Worm (Caenorhabditis elegans) whole organism, late embryonic: ENCODE measurements around the gene T22G5.1.

Experiments
- C38D4.7 ChIP-seq: fragments of 200-800 bp; sonication (Bioruptor generic); optimal IDR thresholded peaks from 2 replicates; lab custom pipeline; 2018; ENCODE audit warnings: mild to moderate bottlenecking, missing genetic modification characterization, moderate library complexity, missing compliant biosample characterization
- T23F11.4 ChIP-seq: fragments of 200-800 bp; sonication (Bioruptor generic); optimal IDR thresholded peaks from 2 replicates; lab custom pipeline; 2018; ENCODE audit warnings: mild to moderate bottlenecking, missing genetic modification characterization, missing compliant biosample characterization
- Y22D7AL.16 ChIP-seq: sonication (generic microtip); optimal IDR thresholded peaks from 2 replicates; lab custom pipeline; 2016; ENCODE audit warnings: missing genetic modification characterization, missing compliant biosample characterization
- ahr-1 ChIP-seq: sonication (generic microtip); optimal IDR thresholded peaks from 2 replicates; lab custom pipeline; 2016; ENCODE audit warnings: missing genetic modification characterization, missing compliant biosample characterization
- ama-1 ChIP-seq: fragments of 150-350 bp; optimal IDR thresholded peaks from 2 replicates; lab custom pipeline; 2014
- ceh-14 ChIP-seq: sonication (generic microtip); optimal IDR thresholded peaks from 2 replicates; lab custom pipeline; 2016; ENCODE audit warnings: missing genotype, missing genetic modification characterization, missing compliant biosample characterization
- ceh-18 ChIP-seq: sonication (generic microtip); optimal IDR thresholded peaks from 2 replicates; lab custom pipeline; 2016; ENCODE audit warnings: missing genetic modification characterization, missing compliant biosample characterization
- ceh-19 ChIP-seq: fragments of 200-800 bp; sonication (Bioruptor generic); optimal IDR thresholded peaks from 2 replicates; lab custom pipeline; 2018; ENCODE audit warnings: mild to moderate bottlenecking, missing genetic modification characterization, missing compliant biosample characterization
- ceh-2 ChIP-seq: sonication (generic microtip); optimal IDR thresholded peaks from 2 replicates; lab custom pipeline; 2016; ENCODE audit warnings: missing genotype, missing genetic modification characterization, missing compliant biosample characterization
- ceh-22 ChIP-seq: sonication (generic microtip); optimal IDR thresholded peaks from 2 replicates; lab custom pipeline; 2017; ENCODE audit warnings: missing biosample characterization, missing genetic modification characterization
- ceh-31 ChIP-seq: sonication (generic microtip); optimal IDR thresholded peaks from 2 replicates; lab custom pipeline; 2016; ENCODE audit warnings: missing genetic modification characterization, missing compliant biosample characterization
- ceh-34 ChIP-seq: sonication (generic microtip); optimal IDR thresholded peaks from 2 replicates; lab custom pipeline; 2016; ENCODE audit warnings: mild to moderate bottlenecking, missing genetic modification characterization, missing compliant biosample characterization
- ceh-9 ChIP-seq: sonication (generic microtip); optimal IDR thresholded peaks from 2 replicates; lab custom pipeline; 2016; ENCODE audit warnings: mild to moderate bottlenecking, missing genetic modification characterization, inconsistent platforms, missing compliant biosample characterization
- dve-1 ChIP-seq: sonication (generic microtip); optimal IDR thresholded peaks from 2 replicates; lab custom pipeline; 2017; ENCODE audit warnings: antibody characterized with exemption, mild to moderate bottlenecking, missing genetic modification characterization, missing compliant biosample characterization
- elt-2 ChIP-seq: sonication (generic microtip); optimal IDR thresholded peaks from 2 replicates; lab custom pipeline; 2016; ENCODE audit warnings: missing genetic modification reagents, missing genetic modification characterization, missing compliant biosample characterization
- elt-4 ChIP-seq: sonication (generic microtip); optimal IDR thresholded peaks from 2 replicates; lab custom pipeline; 2016; ENCODE audit warnings: missing genetic modification characterization, missing compliant biosample characterization
- fax-1 ChIP-seq: sonication (generic microtip); optimal IDR thresholded peaks from 2 replicates; lab custom pipeline; 2016; ENCODE audit warnings: missing genotype, missing genetic modification characterization, missing compliant biosample characterization
- fkh-10 ChIP-seq: fragments of 150-350 bp; optimal IDR thresholded peaks from 2 replicates; lab custom pipeline; 2014; ENCODE audit warnings: missing biosample characterization, missing genetic modification reagents, missing genetic modification characterization
- fkh-6 ChIP-seq: sonication (generic microtip); optimal IDR thresholded peaks from 2 replicates; lab custom pipeline; 2016; ENCODE audit warnings: missing genetic modification characterization, missing compliant biosample characterization
- gmeb-2 ChIP-seq: sonication (generic microtip); optimal IDR thresholded peaks from 2 replicates; lab custom pipeline; 2016; ENCODE audit warnings: missing genetic modification characterization, inconsistent platforms, missing compliant biosample characterization
- hlh-13 ChIP-seq: fragments of 200-800 bp; sonication (Bioruptor generic); optimal IDR thresholded peaks from 2 replicates; lab custom pipeline; 2018; ENCODE audit warnings: mild to moderate bottlenecking, missing genetic modification characterization, missing compliant biosample characterization
- hlh-15 ChIP-seq: sonication (generic microtip); optimal IDR thresholded peaks from 2 replicates; lab custom pipeline; 2016; ENCODE audit warnings: missing genetic modification characterization, missing compliant biosample characterization
- hlh-30 ChIP-seq: sonication (generic microtip); optimal IDR thresholded peaks from 2 replicates; lab custom pipeline; 2017; ENCODE audit warnings: antibody characterized with exemption, missing genetic modification characterization, missing compliant biosample characterization; ENCODE audit not compliant: insufficient read depth
- hlh-6 ChIP-seq: sonication (generic microtip); optimal IDR thresholded peaks from 2 replicates; lab custom pipeline; 2016; ENCODE audit warnings: missing genotype, missing genetic modification characterization, missing compliant biosample characterization
- mec-3 ChIP-seq: sonication (generic microtip); optimal IDR thresholded peaks from 2 replicates; lab custom pipeline; 2016; ENCODE audit warnings: borderline replicate concordance, missing genetic modification characterization, missing compliant biosample characterization
- pag-3 ChIP-seq: sonication (generic microtip); optimal IDR thresholded peaks from 2 replicates; lab custom pipeline; 2016; ENCODE audit warnings: missing compliant biosample characterization, missing genetic modification characterization, borderline replicate concordance
- pha-2 ChIP-seq: sonication (generic microtip); optimal IDR thresholded peaks from 2 replicates; lab custom pipeline; 2017; ENCODE audit warnings: mild to moderate bottlenecking, missing genetic modification characterization, missing compliant biosample characterization
- pha-4 ChIP-seq: fragments of 150-350 bp; optimal IDR thresholded peaks from 2 replicates; lab custom pipeline; 2018; ENCODE audit warnings: missing biosample characterization, missing genetic modification reagents, missing genetic modification characterization
- pqm-1 ChIP-seq: sonication (generic microtip); optimal IDR thresholded peaks from 2 replicates; lab custom pipeline; 2016; ENCODE audit warnings: missing genetic modification characterization, missing compliant biosample characterization
- pros-1 ChIP-seq: fragments of 150-350 bp; optimal IDR thresholded peaks from 2 replicates; lab custom pipeline; 2014; ENCODE audit warnings: missing biosample characterization, missing genetic modification reagents, missing genetic modification characterization
- ref-2 ChIP-seq: sonication (generic microtip); optimal IDR thresholded peaks from 2 replicates; lab custom pipeline; 2016; ENCODE audit warnings: missing genetic modification characterization, missing compliant biosample characterization
- rnt-1 ChIP-seq: sonication (generic microtip); optimal IDR thresholded peaks from 2 replicates; lab custom pipeline; 2016; ENCODE audit warnings: missing genetic modification characterization, missing compliant biosample characterization
- sdc-2 ChIP-seq: sonication (generic microtip); optimal IDR thresholded peaks from 2 replicates; lab custom pipeline; 2016; ENCODE audit warnings: missing genotype, missing genetic modification characterization, missing compliant biosample characterization
- sox-2 ChIP-seq: fragments of 200-800 bp; sonication (Bioruptor generic); IDR thresholded peaks from 2 replicates; pipeline ENCODE4 v1.3.6; 2022; ENCODE audit warnings: missing genetic modification reagents, missing genetic modification characterization, missing compliant biosample characterization
- sox-4 ChIP-seq: sonication (generic microtip); optimal IDR thresholded peaks from 2 replicates; lab custom pipeline; 2017; ENCODE audit warnings: mild to moderate bottlenecking, missing genetic modification characterization, inconsistent platforms, missing compliant biosample characterization
- syd-9 ChIP-seq: sonication (generic microtip); optimal IDR thresholded peaks from 2 replicates; lab custom pipeline; 2016; ENCODE audit warnings: mild to moderate bottlenecking, missing genetic modification characterization, moderate library complexity, missing compliant biosample characterization
- tbx-2 ChIP-seq: sonication (generic microtip); optimal IDR thresholded peaks from 2 replicates; lab custom pipeline; 2016; ENCODE audit warnings: missing genetic modification characterization, missing compliant biosample characterization
- tbx-7 ChIP-seq: sonication (generic microtip); optimal IDR thresholded peaks from 2 replicates; lab custom pipeline; 2016; ENCODE audit warnings: missing genotype, missing genetic modification characterization, missing compliant biosample characterization
- ttx-3 ChIP-seq: sonication (generic microtip); optimal IDR thresholded peaks from 2 replicates; lab custom pipeline; 2016; ENCODE audit warnings: missing genetic modification reagents, missing genetic modification characterization, missing compliant biosample characterization
- unc-55 ChIP-seq: sonication (generic microtip); optimal IDR thresholded peaks from 2 replicates; lab custom pipeline; 2017; ENCODE audit warnings: missing biosample characterization, missing genetic modification reagents, missing genetic modification characterization
- unc-86 ChIP-seq: sonication (generic microtip); optimal IDR thresholded peaks from 2 replicates; lab custom pipeline; 2016; ENCODE audit warnings: missing genetic modification characterization, missing compliant biosample characterization
- zip-5 ChIP-seq: sonication (generic microtip); optimal IDR thresholded peaks from 2 replicates; lab custom pipeline; 2016; ENCODE audit warnings: missing genetic modification characterization, missing compliant biosample characterization

T22G5.1 gene

DNA sequence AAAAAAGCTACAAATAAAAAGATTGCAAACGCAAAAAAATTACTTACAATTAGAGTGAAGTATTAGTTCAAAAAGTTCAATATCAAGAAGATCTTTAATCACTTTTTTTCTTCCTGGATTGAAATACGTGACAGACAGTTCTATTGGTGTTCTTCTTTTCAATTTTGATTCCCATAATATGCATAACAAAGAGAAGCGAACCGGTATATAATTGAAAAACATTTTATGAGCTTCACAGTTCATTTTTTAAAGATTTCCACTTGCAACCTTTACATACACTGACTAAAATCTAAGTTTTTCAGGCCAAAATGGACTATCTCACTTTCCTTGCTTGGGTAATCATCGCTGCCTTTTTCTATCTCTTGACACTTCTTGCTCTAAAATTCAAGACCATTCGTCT, at the start of gene T22G5.1:
Gene T22G5.1 (plus strand): TSS at position 301 of the 400 bp plus-strand sequence.
- TF ChIP-seq zip-5 (tag; lab: Kevin White, UChicago) (no peak), pag-3 (tag; lab: Kevin White, UChicago) (no peak), syd-9 (tag; lab: Kevin White, UChicago) (no peak), ceh-22 (tag; lab: Kevin White, UChicago) (no peak), ahr-1 (no peak), sox-4 (no peak), unc-86 (tag; lab: Kevin White, UChicago) (no peak), hlh-15 (tag; lab: Kevin White, UChicago) (no peak), rnt-1 (tag; lab: Kevin White, UChicago) (no peak), ceh-18 (no peak), elt-2 (tag; lab: Kevin White, UChicago) (no peak), pha-2 (tag; lab: Kevin White, UChicago) (no peak), Y22D7AL.16 (tag; lab: Kevin White, UChicago) (no peak), fkh-10 (GFP tag; lab: Kevin White, UChicago) (no peak), sox-2 (GFP tag; lab: Robert Waterston, UW) (no peak), tbx-7 (tag; lab: Kevin White, UChicago) (no peak), ceh-9 (tag; lab: Kevin White, UChicago) (no peak), sdc-2 (no peak), fkh-6 (no peak)

DNA sequence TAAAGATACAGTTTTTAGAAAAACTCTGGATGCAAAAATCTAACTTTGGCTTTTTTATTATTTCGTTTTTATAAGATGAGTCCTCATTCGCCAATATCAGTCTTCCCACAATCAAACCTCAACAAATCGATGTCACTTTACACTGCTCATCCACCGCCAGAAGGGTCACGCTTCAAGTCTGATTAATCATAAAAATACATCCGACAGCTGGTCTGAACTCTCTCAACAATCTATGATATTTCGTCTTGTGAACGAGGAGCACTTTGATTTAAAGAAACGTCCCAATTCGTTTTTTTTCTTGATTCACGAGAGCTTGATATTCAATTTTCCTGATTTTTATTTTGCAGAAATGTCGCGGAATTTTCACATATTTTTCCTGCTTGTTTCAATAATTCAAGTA, 48.7 kb upstream of the T22G5.1 start, which contains the start of gene nrf-5:
Gene nrf-5 (plus strand): TSS at position 348 of the 400 bp plus-strand sequence.
- TF ChIP-seq unc-55 (GFP tag; lab: Kevin White, UChicago) (peak; percentile 14), ceh-31 (tag; lab: Kevin White, UChicago) (no peak)
- TF ChIP-seq, all 69 proteins: peak for 1

DNA sequence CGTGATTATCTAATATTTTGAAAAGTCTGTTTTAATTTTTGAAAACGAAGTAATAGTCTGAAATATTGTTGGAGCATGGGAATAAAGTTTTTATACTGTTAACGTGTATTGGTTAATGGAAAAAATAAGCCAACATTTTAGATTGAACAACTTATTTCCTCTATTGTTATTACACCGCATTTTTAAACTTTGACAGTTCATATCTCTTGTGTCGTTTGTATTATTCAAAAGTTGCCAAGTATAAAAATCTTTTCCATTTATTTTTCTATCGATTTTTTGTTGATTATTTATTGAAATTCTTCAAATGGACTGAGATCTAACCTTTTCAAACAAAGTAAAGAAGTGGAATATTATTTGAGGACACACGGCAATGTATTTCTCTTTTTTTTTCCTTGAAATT, 45.8 kb upstream of the T22G5.1 start, which contains the start of gene str-165:
Gene str-165 (plus strand): TSS at position 301 of the 400 bp plus-strand sequence.
- TF ChIP-seq tbx-7 (tag; lab: Kevin White, UChicago) (no peak), ahr-1 (no peak), hlh-13 (GFP tag; lab: Kevin White, UChicago) (no peak), unc-55 (GFP tag; lab: Kevin White, UChicago) (no peak), pros-1 (tag; lab: Kevin White, UChicago) (no peak), pha-4 (no peak), ceh-2 (tag; lab: Kevin White, UChicago) (no peak)

- TF ChIP-seq elt-2 (tag; lab: Kevin White, UChicago) (no peak), hlh-13 (GFP tag; lab: Kevin White, UChicago) (no peak), syd-9 (tag; lab: Kevin White, UChicago) (no peak), ceh-19 (GFP tag; lab: Kevin White, UChicago) (no peak), ama-1 (no peak), gmeb-2 (tag; lab: Kevin White, UChicago) (no peak)
- TF ChIP-seq, all 69 proteins: peak for 0
These were observed 42.7 kb upstream of the T22G5.1 start, which contains the start of gene srx-129 for ce11 chrV:13833951-13834350. srx-129 (plus strand) TSS chrV:13834251.

- no peak for TF ChIP-seq ceh-31 (tag; lab: Kevin White, UChicago)
- no peak for TF ChIP-seq tbx-2 (tag; lab: Kevin White, UChicago)
- TF ChIP-seq hlh-6, result no peak
- no peak for TF ChIP-seq rnt-1 (tag; lab: Kevin White, UChicago)
- no peak for TF ChIP-seq sdc-2
- no peak for TF ChIP-seq Y22D7AL.16 (tag; lab: Kevin White, UChicago)
- TF ChIP-seq ceh-18, result no peak
- TF ChIP-seq gmeb-2 (tag; lab: Kevin White, UChicago), result no peak
These were observed 39.5 kb upstream of the T22G5.1 start, which contains the start of gene srx-128 for ce11 chrV:13837173-13837572. srx-128 (plus strand) TSS chrV:13837473.

DNA sequence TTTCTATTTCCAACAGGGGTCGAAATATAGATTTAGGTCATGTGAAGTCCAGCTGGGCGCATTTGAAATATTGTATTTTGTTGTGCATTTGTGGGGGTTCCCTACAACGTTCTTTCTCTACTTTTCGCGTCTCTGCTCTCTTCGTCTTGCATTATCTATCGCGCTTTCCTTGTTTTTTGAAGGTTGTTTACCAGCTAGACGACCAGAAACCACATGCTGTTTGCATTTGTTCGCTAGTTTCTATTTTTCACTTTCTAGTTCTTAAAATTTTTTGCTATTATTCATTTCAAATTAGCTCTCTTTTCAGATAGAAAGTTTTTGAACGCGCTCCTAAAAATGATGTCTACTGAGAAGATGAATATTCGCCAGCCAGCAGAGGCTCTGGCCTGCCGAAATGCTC, 37.2 kb upstream of the T22G5.1 start, which contains the start of gene F55B12.10:
Gene F55B12.10 (plus strand): TSS at position 301 of the 400 bp plus-strand sequence.
- TF ChIP-seq gmeb-2 (tag; lab: Kevin White, UChicago) (no peak), hlh-30 (tag; lab: Kevin White, UChicago) (no peak), pqm-1 (no peak), tbx-2 (tag; lab: Kevin White, UChicago) (no peak), ceh-14 (tag; lab: Kevin White, UChicago) (no peak), dve-1 (tag; lab: Kevin White, UChicago) (no peak), zip-5 (tag; lab: Kevin White, UChicago) (no peak), fax-1 (tag; lab: Kevin White, UChicago) (no peak), elt-4 (tag; lab: Kevin White, UChicago) (no peak), C38D4.7 (no peak), unc-86 (tag; lab: Kevin White, UChicago) (no peak), mec-3 (no peak), ref-2 (tag; lab: Kevin White, UChicago) (no peak), T23F11.4 (no peak), ttx-3 (no peak), ceh-22 (tag; lab: Kevin White, UChicago) (no peak), ceh-34 (tag; lab: Kevin White, UChicago) (no peak), ceh-31 (tag; lab: Kevin White, UChicago) (no peak), fkh-10 (GFP tag; lab: Kevin White, UChicago) (no peak)
